Worm (Caenorhabditis elegans) whole organism, young adult: ENCODE measurements around the gene ptb-1.

Experiments
- D2030.7 ChIP-seq: fragments of 200-800 bp; sonication (Bioruptor generic); IDR thresholded peaks from 2 replicates; pipeline ENCODE4 v1.3.6; 2022; ENCODE audit warnings: missing genetic modification reagents, missing genetic modification characterization, missing compliant biosample characterization
- F23B12.7 ChIP-seq: sonication (generic microtip); optimal IDR thresholded peaks from 2 replicates; lab custom pipeline; 2017; ENCODE audit warnings: missing genetic modification characterization, mild to moderate bottlenecking, missing compliant biosample characterization, antibody characterized with exemption, moderate library complexity; ENCODE audit not compliant: insufficient read depth
- F39B2.1 ChIP-seq: fragments of 200-800 bp; sonication (Bioruptor generic); IDR thresholded peaks from 2 replicates; pipeline ENCODE4 v1.3.6; 2022; ENCODE audit warnings: missing genetic modification reagents, missing genetic modification characterization, missing compliant biosample characterization
- F49E8.2 ChIP-seq: sonication (generic microtip); optimal IDR thresholded peaks from 3 replicates; lab custom pipeline; 2017; ENCODE audit warnings: missing genetic modification characterization, mild to moderate bottlenecking, missing compliant biosample characterization, antibody characterized with exemption, moderate library complexity; ENCODE audit not compliant: insufficient read depth
- F57C9.4 ChIP-seq: sonication (generic microtip); optimal IDR thresholded peaks from 2 replicates; lab custom pipeline; 2017; ENCODE audit warnings: mild to moderate bottlenecking, missing genetic modification characterization, missing compliant biosample characterization
- T07F8.4 ChIP-seq: sonication (generic microtip); optimal IDR thresholded peaks from 2 replicates; lab custom pipeline; 2016; ENCODE audit warnings: mild to moderate bottlenecking, missing genetic modification characterization, moderate library complexity, missing compliant biosample characterization
- T26A5.8 ChIP-seq: sonication (generic microtip); optimal IDR thresholded peaks from 2 replicates; lab custom pipeline; 2016; ENCODE audit warnings: missing genetic modification characterization, missing compliant biosample characterization
- Y79H2A.3 ChIP-seq: fragments of 200-800 bp; sonication (Bioruptor generic); conservative IDR thresholded peaks from 2 replicates; pipeline ENCODE4 v1.3.6; 2022; ENCODE audit warnings: missing genetic modification reagents, missing genetic modification characterization, missing compliant biosample characterization
- ZK185.1 ChIP-seq: sonication (generic microtip); optimal IDR thresholded peaks from 2 replicates; lab custom pipeline; 2016; ENCODE audit warnings: mild to moderate bottlenecking, missing genetic modification characterization, missing compliant biosample characterization; ENCODE audit not compliant: poor library complexity, severe bottlenecking
- atf-7 ChIP-seq: sonication (generic microtip); optimal IDR thresholded peaks from 2 replicates; lab custom pipeline; 2017; ENCODE audit warnings: mild to moderate bottlenecking, missing genetic modification characterization, missing compliant biosample characterization
- dpff-1 ChIP-seq: sonication (generic microtip); optimal IDR thresholded peaks from 2 replicates; lab custom pipeline; 2017; ENCODE audit warnings: mild to moderate bottlenecking, missing genetic modification characterization, missing compliant biosample characterization
- egrh-3 ChIP-seq: fragments of 200-800 bp; sonication (Bioruptor generic); IDR thresholded peaks from 2 replicates; pipeline ENCODE4 v1.3.6; 2022; ENCODE audit warnings: missing genetic modification reagents, missing genetic modification characterization, missing compliant biosample characterization
- ekl-4 ChIP-seq: fragments of 200-800 bp; sonication (Bioruptor generic); IDR thresholded peaks from 2 replicates; pipeline ENCODE4 v1.3.6; 2022; ENCODE audit warnings: missing genetic modification reagents, missing genetic modification characterization, missing compliant biosample characterization
- ets-4 ChIP-seq: fragments of 200-800 bp; sonication (Bioruptor generic); optimal IDR thresholded peaks from 2 replicates; lab custom pipeline; 2018; ENCODE audit warnings: mild to moderate bottlenecking, missing genetic modification characterization, missing compliant biosample characterization
- fkh-3 ChIP-seq: sonication (generic microtip); optimal IDR thresholded peaks from 2 replicates; lab custom pipeline; 2016; ENCODE audit warnings: mild to moderate bottlenecking, missing genetic modification characterization, missing compliant biosample characterization
- gei-17 ChIP-seq: fragments of 200-800 bp; sonication (Bioruptor generic); optimal IDR thresholded peaks from 2 replicates; lab custom pipeline; 2018; ENCODE audit warnings: mild to moderate bottlenecking, missing genetic modification characterization, missing compliant biosample characterization
- him-1 ChIP-seq: sonication (generic microtip); optimal IDR thresholded peaks from 2 replicates; lab custom pipeline; 2016; ENCODE audit warnings: missing genotype, missing genetic modification reagents, missing genetic modification characterization, missing compliant biosample characterization
- hrde-1 ChIP-seq: sonication (generic microtip); optimal IDR thresholded peaks from 2 replicates; lab custom pipeline; 2016; ENCODE audit warnings: missing genetic modification characterization, mild to moderate bottlenecking, missing compliant biosample characterization, moderate library complexity, missing genotype, missing genetic modification reagents, borderline replicate concordance
- let-526 ChIP-seq: fragments of 200-800 bp; sonication (Bioruptor generic); IDR thresholded peaks from 2 replicates; pipeline ENCODE4 v1.3.6; 2022; ENCODE audit warnings: missing genetic modification reagents, missing genetic modification characterization, missing compliant biosample characterization
- lin-35 ChIP-seq, 3 experiments: fragments of 150-350 bp in 2 of 3; sonication (generic microtip) in 1 of 3; optimal IDR thresholded peaks; 2 replicates each; lab custom pipeline; 2014 to 2018; ENCODE audit warnings: missing biosample characterization in 3 of 3, missing genetic modification characterization in 3 of 3, missing genetic modification reagents in 3 of 3
- lin-40 ChIP-seq: sonication (generic microtip); optimal IDR thresholded peaks from 2 replicates; lab custom pipeline; 2016; ENCODE audit warnings: missing genetic modification characterization, mild to moderate bottlenecking, missing compliant biosample characterization, missing genotype, missing genetic modification reagents
- madf-8 ChIP-seq: fragments of 200-800 bp; sonication (Bioruptor generic); conservative IDR thresholded peaks from 2 replicates; pipeline ENCODE4 v1.3.6; 2022; ENCODE audit warnings: missing genetic modification reagents, missing genetic modification characterization, missing compliant biosample characterization
- mcd-1 ChIP-seq: fragments of 200-800 bp; sonication (Bioruptor generic); IDR thresholded peaks from 2 replicates; pipeline ENCODE4 v1.3.6; 2022; ENCODE audit warnings: missing genetic modification reagents, missing genetic modification characterization, missing compliant biosample characterization
- nfya-2 ChIP-seq: fragments of 200-800 bp; sonication (Bioruptor generic); IDR thresholded peaks from 2 replicates; pipeline ENCODE4 v1.3.6; 2022; ENCODE audit warnings: missing genetic modification reagents, missing genetic modification characterization, missing compliant biosample characterization
- nhr-179 ChIP-seq: sonication (generic microtip); optimal IDR thresholded peaks from 2 replicates; lab custom pipeline; 2016; ENCODE audit warnings: mild to moderate bottlenecking, missing genetic modification characterization, missing compliant biosample characterization
- pbrm-1 ChIP-seq: fragments of 200-800 bp; sonication (Bioruptor generic); IDR thresholded peaks from 2 replicates; pipeline ENCODE4 v1.3.6; 2022; ENCODE audit warnings: missing genetic modification reagents, missing genetic modification characterization, missing compliant biosample characterization
- snpc-1.1 ChIP-seq: sonication (generic microtip); optimal IDR thresholded peaks from 2 replicates; lab custom pipeline; 2017; ENCODE audit warnings: missing genetic modification characterization, mild to moderate bottlenecking, missing compliant biosample characterization, antibody characterized with exemption, moderate library complexity, missing genotype, missing genetic modification reagents; ENCODE audit not compliant: insufficient read depth
- snpc-1.3 ChIP-seq: sonication (generic microtip); optimal IDR thresholded peaks from 2 replicates; lab custom pipeline; 2017; ENCODE audit warnings: missing genetic modification characterization, mild to moderate bottlenecking, missing compliant biosample characterization, antibody characterized with exemption, moderate library complexity, missing genotype, missing genetic modification reagents; ENCODE audit not compliant: insufficient read depth
- sptf-2 ChIP-seq: fragments of 200-800 bp; sonication (Bioruptor generic); optimal IDR thresholded peaks from 2 replicates; lab custom pipeline; 2018; ENCODE audit warnings: mild to moderate bottlenecking, missing genetic modification characterization, missing compliant biosample characterization
- tlf-1 ChIP-seq: fragments of 200-800 bp; sonication (Bioruptor generic); optimal IDR thresholded peaks from 2 replicates; lab custom pipeline; 2018; ENCODE audit warnings: mild to moderate bottlenecking, missing genetic modification characterization, missing compliant biosample characterization
- unc-62 ChIP-seq: fragments of 150-350 bp; optimal IDR thresholded peaks from 2 replicates; lab custom pipeline; 2014; ENCODE audit warnings: missing biosample characterization, missing genetic modification reagents, missing genetic modification characterization
- zfh-2 ChIP-seq: fragments of 200-800 bp; sonication (Bioruptor generic); conservative IDR thresholded peaks from 2 replicates; pipeline ENCODE4 v1.3.6; 2022; ENCODE audit warnings: missing genetic modification reagents, missing genetic modification characterization, missing compliant biosample characterization
- ztf-22 ChIP-seq: fragments of 200-800 bp; sonication (Bioruptor generic); optimal IDR thresholded peaks from 2 replicates; lab custom pipeline; 2018; ENCODE audit warnings: mild to moderate bottlenecking, missing genetic modification characterization, moderate library complexity, missing compliant biosample characterization
- ztf-3 ChIP-seq: fragments of 200-800 bp; sonication (Bioruptor generic); optimal IDR thresholded peaks from 2 replicates; lab custom pipeline; 2018; ENCODE audit warnings: mild to moderate bottlenecking, missing genetic modification characterization, missing compliant biosample characterization
- ztf-6 ChIP-seq: fragments of 200-800 bp; sonication (Bioruptor generic); IDR thresholded peaks from 2 replicates; pipeline ENCODE4 v1.3.6; 2022; ENCODE audit warnings: missing genetic modification reagents, missing genetic modification characterization, missing compliant biosample characterization

ptb-1 gene

DNA sequence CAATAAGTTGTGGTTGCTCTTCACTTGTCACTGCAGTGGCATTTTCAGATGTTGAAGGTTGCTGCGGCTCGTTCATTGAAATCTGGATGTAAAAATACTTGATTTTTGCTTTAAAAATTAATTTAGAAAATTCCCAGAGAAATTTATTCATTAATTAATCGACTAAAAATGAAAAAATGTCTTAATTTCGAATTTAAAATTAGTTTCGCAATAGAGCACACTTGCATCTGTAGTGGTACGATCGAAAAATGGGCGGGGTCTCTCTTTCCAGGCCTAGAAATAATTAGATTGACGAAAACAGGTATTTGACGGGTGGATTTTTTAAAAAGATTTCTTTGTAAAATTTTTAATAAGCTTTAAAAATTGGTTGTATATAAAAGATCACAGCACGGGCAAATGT lies 12.7 kb upstream of the ptb-1 start, which contains the start of gene D2089.8 (continued):
- TF ChIP-seq lin-35 (GFP tag; optimal IDR thresholded peaks at IDR 0.05; lab: Kevin White, UChicago) = no peak
- TF ChIP-seq pbrm-1 (GFP tag; lab: Robert Waterston, UW) = no peak
- TF ChIP-seq Y79H2A.3 (GFP tag; lab: Robert Waterston, UW) = no peak
- TF ChIP-seq him-1 (tag; lab: Kevin White, UChicago) = no peak
- 0 out of 2 replicates have a peak, but pooled peaks have one; percentile 23 for TF ChIP-seq D2030.7
- no peak for TF ChIP-seq gei-17 (GFP tag; lab: Kevin White, UChicago)
- TF ChIP-seq snpc-1.1 (tag; lab: Kevin White, UChicago) = no peak
- no peak for TF ChIP-seq nhr-179 (tag; lab: Kevin White, UChicago)
- no peak for TF ChIP-seq ztf-6 (GFP tag; lab: Robert Waterston, UW)
- no peak for TF ChIP-seq sptf-2 (GFP tag; lab: Kevin White, UChicago)
- no peak for TF ChIP-seq F39B2.1 (GFP tag; lab: Robert Waterston, UW)
- TF ChIP-seq nfya-2 (GFP tag; lab: Robert Waterston, UW) = no peak
- TF ChIP-seq tlf-1 (GFP tag; lab: Kevin White, UChicago) = no peak
- no peak for TF ChIP-seq hrde-1 (tag; lab: Kevin White, UChicago)
- no peak for TF ChIP-seq snpc-1.3 (tag; lab: Kevin White, UChicago)
- no peak for TF ChIP-seq fkh-3 (tag; lab: Kevin White, UChicago)
- no peak for TF ChIP-seq ztf-3 (GFP tag; lab: Kevin White, UChicago)
- no peak for TF ChIP-seq dpff-1 (tag; lab: Kevin White, UChicago)
- TF ChIP-seq lin-40 (tag; lab: Kevin White, UChicago) = no peak
- TF ChIP-seq zfh-2 (GFP tag; lab: Robert Waterston, UW) = no peak
- no peak for TF ChIP-seq F57C9.4 (tag; lab: Kevin White, UChicago)
- TF ChIP-seq, all 124 proteins: peak for 9

ce11 chrII:10665031-10665430 lies 10.4 kb upstream of the ptb-1 start, which contains the start of gene D2089.3:
Gene D2089.3, minus strand, starts transcription at chrII:10665131.
- TF ChIP-seq T07F8.4 (no peak), nfya-2 (GFP tag; lab: Robert Waterston, UW) (no peak), F23B12.7 (no peak), madf-8 (GFP tag; lab: Robert Waterston, UW) (no peak), ets-4 (GFP tag; lab: Kevin White, UChicago) (no peak), pbrm-1 (GFP tag; lab: Robert Waterston, UW) (no peak), mcd-1 (GFP tag; lab: Robert Waterston, UW) (no peak), ztf-6 (GFP tag; lab: Robert Waterston, UW) (no peak), let-526 (no peak)

- TF ChIP-seq ztf-22 = no peak
- TF ChIP-seq unc-62 = no peak
- no peak for TF ChIP-seq atf-7 (tag; lab: Kevin White, UChicago)
- TF ChIP-seq egrh-3 (GFP tag; lab: Robert Waterston, UW) = no peak
- TF ChIP-seq F23B12.7 = no peak
- TF ChIP-seq ekl-4 (GFP tag; lab: Robert Waterston, UW) = no peak
- no peak for TF ChIP-seq ZK185.1 (tag; lab: Kevin White, UChicago)
- no peak for TF ChIP-seq T26A5.8 (tag; lab: Kevin White, UChicago)
- TF ChIP-seq F49E8.2 = no peak
Measured at ce11 chrII:10680130-10680529, 4.7 kb downstream of the ptb-1 start.
